Worm (Caenorhabditis elegans) whole organism, midembryonic: ENCODE data around the gene srlf-11.

Source experiments
- ref-1 ChIP-seq: fragments of 200-800 bp; sonication (Bioruptor generic); conservative IDR thresholded peaks from 2 replicates; pipeline ENCODE4 v1.3.6; 2022; ENCODE audit warnings: missing genetic modification reagents, missing genetic modification characterization, missing compliant biosample characterization
- ztf-29 ChIP-seq: fragments of 200-800 bp; sonication (Bioruptor generic); IDR thresholded peaks from 2 replicates; pipeline ENCODE4 v1.3.6; 2022; ENCODE audit warnings: missing genetic modification reagents, missing genetic modification characterization, missing compliant biosample characterization

- no peak for TF ChIP-seq ref-1
- TF ChIP-seq ztf-29 (GFP tag; lab: Robert Waterston, UW), result no peak
Observed at ce11 chrIV:10909206-10909605, 23.4 kb upstream of the srlf-11 start, which contains the start of gene ZK596.2.
